Fruit fly (Drosophila melanogaster): ENCODE measurements around the gene CG34051.

CG34051 gene

DNA sequence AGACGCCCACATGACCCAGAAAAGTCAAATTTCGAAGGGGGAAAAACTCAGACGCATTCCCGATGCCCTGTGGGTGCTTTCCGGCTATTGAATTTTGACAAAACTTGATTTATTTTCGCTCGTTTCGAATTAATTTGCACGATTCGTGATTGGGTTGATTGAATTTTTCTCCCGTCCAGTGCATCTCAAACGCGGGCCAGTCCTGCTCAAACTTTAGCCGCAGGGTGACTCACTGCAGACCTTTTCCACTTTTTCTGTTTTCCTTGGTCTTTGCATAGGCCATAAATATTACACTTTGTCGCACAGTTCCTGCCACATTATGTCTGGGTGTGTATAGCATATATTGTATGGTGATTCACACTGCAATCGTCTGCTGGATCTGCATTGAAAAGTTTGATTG, 17.7 kb downstream of the CG34051 start (continued):
- 0 out of 3 replicates have a peak, but pooled peaks have one; percentile 7 for TF ChIP-seq knrl (GFP tag; IDR thresholded peaks at IDR 0.05; ENCODE audit: partially characterized antibody)

DNA sequence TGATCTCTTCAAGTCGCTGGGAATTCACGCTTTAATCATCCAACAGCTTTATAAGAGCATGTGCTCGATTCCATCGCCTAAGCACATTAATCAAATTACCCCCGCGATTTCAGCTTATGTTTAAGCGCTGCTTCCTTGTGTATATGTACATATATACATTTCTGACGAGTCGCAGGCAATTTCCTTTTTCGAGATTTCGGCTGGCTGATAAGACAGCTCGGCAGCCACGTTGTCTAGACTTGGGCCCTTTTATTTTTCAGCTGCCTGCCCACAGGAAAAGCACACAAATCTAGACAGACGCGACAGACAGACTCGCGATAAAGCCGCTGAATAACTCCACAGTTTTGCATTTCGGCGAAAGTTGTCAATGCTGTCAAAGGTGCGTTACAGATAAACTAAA, 18.3 kb downstream of the CG34051 start:
- TF ChIP-seq CG14860 (GFP tag; IDR thresholded peaks at IDR 0.05; ENCODE audit: partially characterized antibody) (no peak), Awh (GFP tag; IDR thresholded peaks at IDR 0.05) (no peak), wor (GFP tag; IDR thresholded peaks at IDR 0.05) (no peak), ac (GFP tag; optimal IDR thresholded peaks at IDR 0.05) (no peak), CG32772 (GFP tag; IDR thresholded peaks at IDR 0.05) (no peak), Ptx1 (GFP tag; IDR thresholded peaks at IDR 0.05) (no peak), Oli (tag; optimal IDR thresholded peaks at IDR 0.05) (no peak), esg (GFP tag; conservative IDR thresholded peaks at IDR 0.05) (no peak), Kr (GFP tag; optimal IDR thresholded peaks at IDR 0.05) (no peak), gem (tag; optimal IDR thresholded peaks at IDR 0.05) (no peak), CG3838 (GFP tag; optimal IDR thresholded peaks at IDR 0.05) (no peak), Six4 (GFP tag; optimal IDR thresholded peaks at IDR 0.05) (no peak), Nf-YC (tag; optimal IDR thresholded peaks at IDR 0.05) (no peak), lmd (GFP tag; IDR thresholded peaks at IDR 0.05) (no peak), sna (GFP tag; IDR thresholded peaks at IDR 0.05; ENCODE audit: partially characterized antibody) (no peak), sr (GFP tag; IDR thresholded peaks at IDR 0.05) (no peak), kay (GFP tag; optimal IDR thresholded peaks at IDR 0.05) (no peak), HLHmδ (GFP tag; optimal IDR thresholded peaks at IDR 0.05) (no peak), otp (GFP tag; IDR thresholded peaks at IDR 0.05) (no peak), grn (GFP tag; optimal IDR thresholded peaks at IDR 0.05) (peak; percentile 15), sug (tag; optimal IDR thresholded peaks at IDR 0.05) (peak; percentile 22), CG7963 (GFP tag; IDR thresholded peaks at IDR 0.05; ENCODE audit: partially characterized antibody) (no peak), CG6854 (GFP tag; optimal IDR thresholded peaks at IDR 0.05) (no peak), Med (GFP tag) (peak; percentile 58), vvl (GFP tag; IDR thresholded peaks at IDR 0.05) (0 out of 2 replicates have a peak, but pooled peaks have one; percentile 7), Drgx (GFP tag; IDR thresholded peaks at IDR 0.05) (no peak), phol (tag; optimal IDR thresholded peaks at IDR 0.05) (no peak), Elba2 (GFP tag; optimal IDR thresholded peaks at IDR 0.05) (no peak), CG43689 (GFP tag; IDR thresholded peaks at IDR 0.05) (no peak), Rfx (GFP tag; IDR thresholded peaks at IDR 0.05) (no peak), CG7928 (GFP tag; optimal IDR thresholded peaks at IDR 0.05) (no peak), en (GFP tag; optimal IDR thresholded peaks at IDR 0.05) (no peak), sens (GFP tag) (peak; percentile 63), NfI (GFP tag; optimal IDR thresholded peaks at IDR 0.05) (no peak), bcd (GFP tag; optimal IDR thresholded peaks at IDR 0.05) (no peak), CG2875 (GFP tag; optimal IDR thresholded peaks at IDR 0.05) (no peak), Bdp1 (GFP tag; optimal IDR thresholded peaks at IDR 0.05) (no peak)

DNA sequence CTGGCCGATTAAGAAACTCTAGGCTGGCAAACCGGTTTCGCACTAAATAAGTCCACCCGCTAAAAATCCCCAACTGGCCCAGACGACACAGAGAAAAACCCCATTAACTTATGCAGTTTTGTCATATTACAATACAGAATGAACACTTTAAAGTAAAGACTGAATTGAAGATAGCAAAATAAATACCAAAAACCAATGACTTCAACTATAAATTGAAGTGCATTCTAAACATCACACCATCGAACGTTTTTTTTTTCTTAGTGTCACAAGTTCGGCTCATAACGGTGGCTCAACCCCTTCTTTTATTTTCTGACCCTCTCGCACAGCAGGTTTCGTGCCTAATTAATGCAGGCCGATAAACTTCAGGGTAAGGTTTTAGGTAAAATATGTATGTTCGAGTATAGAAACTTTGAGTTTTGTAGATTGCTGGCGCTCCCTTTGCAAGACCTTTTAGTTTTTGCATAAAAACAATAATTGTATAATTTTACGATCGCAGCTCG, 19.4 kb downstream of the CG34051 start:
- no peak for TF ChIP-seq bigmax (GFP tag; optimal IDR thresholded peaks at IDR 0.05)
- peak; percentile 84 for TF ChIP-seq CG8944 (GFP tag; optimal IDR thresholded peaks at IDR 0.05)
- peak; percentile 83 for TF ChIP-seq Fer1 (GFP tag; optimal IDR thresholded peaks at IDR 0.05)
- peak; percentile 59 for TF ChIP-seq gcm (GFP tag; optimal IDR thresholded peaks at IDR 0.05)
- TF ChIP-seq H2.0 (GFP tag; IDR thresholded peaks at IDR 0.05), result peak; percentile 91
- TF ChIP-seq Ptx1 (GFP tag; IDR thresholded peaks at IDR 0.05), result peak; percentile 72
- TF ChIP-seq croc (GFP tag; conservative IDR thresholded peaks at IDR 0.05), result peak; percentile 74
- peak; percentile 85 for TF ChIP-seq Oli (tag; optimal IDR thresholded peaks at IDR 0.05)
- TF ChIP-seq Sry-δ (GFP tag; optimal IDR thresholded peaks at IDR 0.05), result no peak
- TF ChIP-seq unc-4 (GFP tag; IDR thresholded peaks at IDR 0.05; ENCODE audit: partially characterized antibody), result no peak
- peak; percentile 92 for TF ChIP-seq CG11504 (tag; optimal IDR thresholded peaks at IDR 0.05)
- no peak for TF ChIP-seq Max (GFP tag; optimal IDR thresholded peaks at IDR 0.05)
- TF ChIP-seq lmd (GFP tag; IDR thresholded peaks at IDR 0.05), result peak; percentile 85
- TF ChIP-seq CG42726 (GFP tag; IDR thresholded peaks at IDR 0.05; ENCODE audit: partially characterized antibody), result no peak
- no peak for TF ChIP-seq mirr (GFP tag; optimal IDR thresholded peaks at IDR 0.05)
- peak; percentile 80 for TF ChIP-seq wor (GFP tag; IDR thresholded peaks at IDR 0.05)
- TF ChIP-seq MBD-R2 (GFP tag; IDR thresholded peaks at IDR 0.05), result peak; percentile 88
